Worm (Caenorhabditis elegans) whole organism, L4 larva: ENCODE results near the gene R04A9.1.

Source experiments
- F44E2.7 ChIP-seq: fragments of 200-800 bp; sonication (Bioruptor generic); IDR thresholded peaks from 2 replicates; pipeline ENCODE4 v2.1.2; 2022; ENCODE audit warnings: missing genetic modification characterization, missing compliant biosample characterization
- F49E8.2 ChIP-seq: sonication (generic microtip); optimal IDR thresholded peaks from 2 replicates; lab custom pipeline; 2016; ENCODE audit warnings: missing compliant biosample characterization, mild to moderate bottlenecking, missing genetic modification characterization, borderline replicate concordance
- T20F7.1 ChIP-seq: fragments of 200-800 bp; sonication (Bioruptor generic); optimal IDR thresholded peaks from 2 replicates; lab custom pipeline; 2018; ENCODE audit warnings: mild to moderate bottlenecking, missing genetic modification characterization, missing compliant biosample characterization
- Y105C5A.15 ChIP-seq: fragments of 200-800 bp; sonication (Bioruptor generic); IDR thresholded peaks from 2 replicates; pipeline ENCODE4 v1.3.6; 2022; ENCODE audit warnings: missing genetic modification characterization, missing compliant biosample characterization
- Y5F2A.4 ChIP-seq: fragments of 200-800 bp; sonication (Bioruptor generic); optimal IDR thresholded peaks from 2 replicates; lab custom pipeline; 2018; ENCODE audit warnings: mild to moderate bottlenecking, missing genetic modification characterization, missing compliant biosample characterization
- aha-1 ChIP-seq: fragments of 150-350 bp; peaks from one replicate; lab custom pipeline; 2014; ENCODE audit warnings: missing biosample characterization, missing genetic modification characterization
- arid-1 ChIP-seq: fragments of 200-800 bp; sonication (Bioruptor generic); conservative IDR thresholded peaks from 2 replicates; pipeline ENCODE4 v1.3.6; 2022; ENCODE audit warnings: missing genetic modification reagents, missing genetic modification characterization, missing compliant biosample characterization
- attf-4 ChIP-seq: sonication (generic microtip); optimal IDR thresholded peaks from 3 replicates; lab custom pipeline; 2017; ENCODE audit warnings: missing biosample characterization, missing genetic modification characterization
- ceh-20 ChIP-seq: fragments of 200-800 bp; sonication (Bioruptor generic); IDR thresholded peaks from 2 replicates; pipeline ENCODE4 v1.3.6; 2022; ENCODE audit warnings: missing genetic modification reagents, missing genetic modification characterization, missing compliant biosample characterization
- ceh-28 ChIP-seq: fragments of 150-350 bp; optimal IDR thresholded peaks from 2 replicates; lab custom pipeline; 2014; ENCODE audit warnings: missing biosample characterization, missing genetic modification reagents, missing genetic modification characterization
- ceh-44 ChIP-seq: fragments of 200-800 bp; sonication (Bioruptor generic); IDR thresholded peaks from 2 replicates; pipeline ENCODE4 v1.3.6; 2022; ENCODE audit warnings: missing genetic modification reagents, missing genetic modification characterization, missing compliant biosample characterization
- ceh-82 ChIP-seq: sonication (generic microtip); optimal IDR thresholded peaks from 2 replicates; lab custom pipeline; 2017; ENCODE audit warnings: missing biosample characterization, missing genetic modification characterization
- daf-16 ChIP-seq, 3 experiments: sonication (generic microtip); optimal IDR thresholded peaks; 2 replicates each; lab custom pipeline; 2016 to 2017; ENCODE audit warnings: missing genetic modification characterization in 3 of 3, missing genetic modification reagents in 3 of 3, mild to moderate bottlenecking in 2 of 3, missing compliant biosample characterization in 2 of 3, missing biosample characterization in 1 of 3, moderate library complexity in 1 of 3
- dmd-6 ChIP-seq: fragments of 200-800 bp; sonication (Bioruptor generic); IDR thresholded peaks from 2 replicates; pipeline ENCODE4 v1.3.6; 2022; ENCODE audit warnings: missing genetic modification reagents, missing genetic modification characterization, missing compliant biosample characterization
- dmd-8 ChIP-seq: fragments of 200-800 bp; sonication (Bioruptor generic); IDR thresholded peaks from 2 replicates; pipeline ENCODE4 v1.3.6; 2022; ENCODE audit warnings: missing genetic modification characterization, missing compliant biosample characterization
- egl-27 ChIP-seq: sonication (generic microtip); optimal IDR thresholded peaks from 3 replicates; lab custom pipeline; 2017; ENCODE audit warnings: missing biosample characterization, missing genetic modification reagents, missing genetic modification characterization
- gei-8 ChIP-seq: fragments of 200-800 bp; sonication (Bioruptor generic); optimal IDR thresholded peaks from 2 replicates; lab custom pipeline; 2018; ENCODE audit warnings: mild to moderate bottlenecking, missing genetic modification characterization, missing compliant biosample characterization
- hlh-11 ChIP-seq: fragments of 200-800 bp; sonication (Bioruptor generic); optimal IDR thresholded peaks from 2 replicates; lab custom pipeline; 2018; ENCODE audit warnings: mild to moderate bottlenecking, missing genetic modification characterization, missing compliant biosample characterization
- hlh-30 ChIP-seq: sonication (generic microtip); optimal IDR thresholded peaks from 2 replicates; lab custom pipeline; 2017; ENCODE audit warnings: antibody characterized with exemption, mild to moderate bottlenecking, missing genetic modification characterization, missing compliant biosample characterization; ENCODE audit not compliant: insufficient read depth
- lim-7 ChIP-seq: fragments of 200-800 bp; sonication (Bioruptor generic); IDR thresholded peaks from 2 replicates; pipeline ENCODE4 v1.3.6; 2022; ENCODE audit warnings: missing genetic modification characterization, missing compliant biosample characterization
- lin-1 ChIP-seq: fragments of 200-800 bp; sonication (Bioruptor generic); IDR thresholded peaks from 2 replicates; pipeline ENCODE4 v1.3.6; 2022; ENCODE audit warnings: missing genetic modification reagents, missing genetic modification characterization, missing compliant biosample characterization
- lin-29 ChIP-seq: fragments of 200-800 bp; sonication (Bioruptor generic); IDR thresholded peaks from 2 replicates; pipeline ENCODE4 v1.3.6; 2022; ENCODE audit warnings: missing genetic modification reagents, missing genetic modification characterization, missing compliant biosample characterization
- lir-3 ChIP-seq: sonication (generic microtip); optimal IDR thresholded peaks from 2 replicates; lab custom pipeline; 2016; ENCODE audit warnings: mild to moderate bottlenecking, missing genetic modification characterization, missing compliant biosample characterization
- madf-9 ChIP-seq: fragments of 200-800 bp; sonication (Bioruptor generic); conservative IDR thresholded peaks from 2 replicates; pipeline ENCODE4 v1.3.6; 2022; ENCODE audit warnings: missing genetic modification reagents, missing genetic modification characterization, missing compliant biosample characterization
- mxl-2 ChIP-seq: fragments of 200-800 bp; sonication (Bioruptor generic); conservative IDR thresholded peaks from 2 replicates; pipeline ENCODE4 v1.3.6; 2022; ENCODE audit warnings: missing genetic modification reagents, missing genetic modification characterization, missing compliant biosample characterization
- mxl-3 ChIP-seq: fragments of 200-800 bp; sonication (Bioruptor generic); optimal IDR thresholded peaks from 2 replicates; lab custom pipeline; 2018; ENCODE audit warnings: mild to moderate bottlenecking, missing genetic modification characterization, missing compliant biosample characterization
- nhr-111 ChIP-seq: fragments of 200-800 bp; sonication (Bioruptor generic); optimal IDR thresholded peaks from 2 replicates; lab custom pipeline; 2018; ENCODE audit warnings: mild to moderate bottlenecking, missing genetic modification characterization, missing compliant biosample characterization
- nhr-28 ChIP-seq: fragments of 150-350 bp; optimal IDR thresholded peaks from 2 replicates; lab custom pipeline; 2014; ENCODE audit warnings: missing biosample characterization, missing genetic modification characterization
- nhr-42 ChIP-seq: fragments of 200-800 bp; sonication (Bioruptor generic); IDR thresholded peaks from 2 replicates; pipeline ENCODE4 v1.3.6; 2022; ENCODE audit warnings: missing genetic modification characterization, missing compliant biosample characterization
- nhr-48 ChIP-seq: sonication (generic microtip); optimal IDR thresholded peaks from 2 replicates; lab custom pipeline; 2016; ENCODE audit warnings: mild to moderate bottlenecking, missing genetic modification characterization, missing compliant biosample characterization
- nhr-76 ChIP-seq: fragments of 150-350 bp; optimal IDR thresholded peaks from 2 replicates; lab custom pipeline; 2014; ENCODE audit warnings: missing biosample characterization, missing genetic modification characterization
- nhr-77 ChIP-seq: fragments of 150-350 bp; optimal IDR thresholded peaks from 2 replicates; lab custom pipeline; 2014; ENCODE audit warnings: missing biosample characterization, missing genetic modification characterization
- php-3 ChIP-seq: fragments of 200-800 bp; sonication (Bioruptor generic); IDR thresholded peaks from 2 replicates; pipeline ENCODE4 v1.3.6; 2022; ENCODE audit warnings: missing genetic modification reagents, missing genetic modification characterization, missing compliant biosample characterization
- pqm-1 ChIP-seq: sonication (generic microtip); optimal IDR thresholded peaks from 2 replicates; lab custom pipeline; 2017; ENCODE audit warnings: missing biosample characterization, missing genetic modification characterization
- saeg-2 ChIP-seq: fragments of 200-800 bp; sonication (Bioruptor generic); IDR thresholded peaks from 2 replicates; pipeline ENCODE4 v1.3.6; 2022; ENCODE audit warnings: missing genetic modification reagents, missing genetic modification characterization, missing compliant biosample characterization
- skn-1 ChIP-seq: fragments of 150-350 bp; optimal IDR thresholded peaks from 2 replicates; lab custom pipeline; 2014; ENCODE audit warnings: missing biosample characterization, missing genetic modification characterization
- snpc-1.2 ChIP-seq: fragments of 200-800 bp; sonication (Bioruptor generic); IDR thresholded peaks from 2 replicates; pipeline ENCODE4 v1.3.6; 2022; ENCODE audit warnings: missing genetic modification reagents, missing genetic modification characterization, missing compliant biosample characterization
- spr-3 ChIP-seq: fragments of 200-800 bp; sonication (Bioruptor generic); optimal IDR thresholded peaks from 2 replicates; lab custom pipeline; 2018; ENCODE audit warnings: mild to moderate bottlenecking, missing genetic modification characterization, missing compliant biosample characterization
- tag-97 ChIP-seq: fragments of 200-800 bp; sonication (Bioruptor generic); IDR thresholded peaks from 2 replicates; pipeline ENCODE4 v1.3.6; 2022; ENCODE audit warnings: missing genetic modification characterization, missing compliant biosample characterization
- tra-1 ChIP-seq: fragments of 200-800 bp; sonication (Bioruptor generic); IDR thresholded peaks from 2 replicates; pipeline ENCODE4 v1.3.6; 2022; ENCODE audit warnings: missing genetic modification reagents, missing genetic modification characterization, missing compliant biosample characterization
- unc-62 ChIP-seq, 3 experiments: fragments of 150-350 bp in 1 of 3; sonication (generic microtip); optimal IDR thresholded peaks in 2 of 3; peaks in 1 of 3; 1 replicate in 1 of 3; 2 replicates in 2 of 3; lab custom pipeline; 2014 to 2017; ENCODE audit warnings: missing biosample characterization in 3 of 3, missing genetic modification characterization in 3 of 3, missing genetic modification reagents in 3 of 3, missing genotype in 1 of 3
- vab-7 ChIP-seq: fragments of 200-800 bp; sonication (Bioruptor generic); IDR thresholded peaks from 2 replicates; pipeline ENCODE4 v1.3.6; 2022; ENCODE audit warnings: missing genetic modification reagents, missing genetic modification characterization, missing compliant biosample characterization
- zag-1 ChIP-seq: fragments of 150-350 bp; optimal IDR thresholded peaks from 2 replicates; lab custom pipeline; 2014; ENCODE audit warnings: missing biosample characterization, missing genetic modification characterization

R04A9.1 gene

DNA sequence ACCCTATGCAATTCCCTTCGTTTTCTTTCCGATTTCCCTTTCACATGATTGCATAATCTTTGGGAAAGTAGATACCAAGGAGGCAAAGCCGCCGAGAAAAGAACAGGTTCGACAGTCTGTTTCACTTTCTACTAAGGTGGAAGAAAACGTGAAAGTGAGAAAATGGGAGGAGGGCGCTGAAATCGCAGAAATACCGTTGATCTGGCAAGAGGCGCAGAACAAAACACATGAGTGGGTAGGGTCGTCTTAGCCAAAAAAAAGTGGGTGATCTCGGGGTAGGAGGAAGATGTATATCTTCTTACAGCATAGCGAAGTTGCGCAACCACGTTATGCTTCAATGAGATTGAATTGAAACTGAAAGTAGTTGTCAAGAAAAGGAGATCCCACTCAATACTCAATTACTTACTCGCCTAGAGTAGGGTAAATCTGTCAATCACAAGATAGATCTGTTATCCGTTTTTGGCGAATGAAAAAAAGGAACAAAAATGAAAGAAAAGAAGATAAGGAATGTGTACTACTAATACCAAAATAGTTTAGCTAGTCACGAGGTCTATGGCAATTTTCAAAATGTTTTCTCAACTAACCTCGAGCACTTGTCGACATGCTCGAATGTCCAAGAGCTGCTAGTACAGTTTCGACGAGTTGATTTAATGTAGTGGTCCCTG lies 28.5 kb downstream of the R04A9.1 start (continued):
- peak; percentile 14 for TF ChIP-seq hlh-30 (tag; lab: Kevin White, UChicago)
- no peak for TF ChIP-seq lin-1 (GFP tag; lab: Robert Waterston, UW)
- no peak for TF ChIP-seq zag-1 (tag; lab: Kevin White, UChicago)
- TF ChIP-seq nhr-42 (GFP tag; lab: Robert Waterston, UW) = no peak
- no peak for TF ChIP-seq mxl-2 (GFP tag; lab: Robert Waterston, UW)
- TF ChIP-seq T20F7.1 = no peak
- peak; percentile 92 for TF ChIP-seq aha-1 (tag; lab: Kevin White, UChicago)
- no peak for TF ChIP-seq skn-1 (tag; lab: Kevin White, UChicago)
- TF ChIP-seq gei-8 (GFP tag; lab: Kevin White, UChicago) = no peak
- TF ChIP-seq lin-29 (GFP tag; lab: Robert Waterston, UW) = 0 out of 2 replicates have a peak, but pooled peaks have one; percentile 39
- no peak for TF ChIP-seq ceh-20 (GFP tag; lab: Robert Waterston, UW)
- peak; percentile 58 for TF ChIP-seq mxl-3 (GFP tag; lab: Kevin White, UChicago)
- TF ChIP-seq ceh-44 = no peak
- no peak for TF ChIP-seq tra-1 (GFP tag; lab: Robert Waterston, UW)
- TF ChIP-seq php-3 (GFP tag; lab: Robert Waterston, UW) = no peak
- TF ChIP-seq lir-3 (tag; lab: Kevin White, UChicago) = no peak

DNA sequence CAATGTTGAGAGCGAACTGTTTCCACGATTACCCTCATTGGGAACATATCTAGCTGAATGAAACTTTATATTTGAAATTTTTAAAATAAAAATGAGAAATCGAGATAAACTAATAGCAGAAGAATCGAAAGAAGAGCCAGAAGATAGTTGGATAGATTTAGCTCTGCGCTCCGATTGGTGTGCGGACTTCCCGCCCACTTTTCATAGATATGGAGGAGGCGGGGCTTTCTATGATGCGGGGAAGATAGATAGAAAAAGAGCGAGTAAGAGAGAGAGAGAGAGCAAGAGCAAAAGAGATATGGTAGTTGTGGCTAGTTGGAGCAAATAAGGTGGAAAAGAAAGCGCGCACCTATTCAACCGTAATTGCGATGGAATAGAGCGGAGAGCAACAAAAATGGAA lies 29.1 kb downstream of the R04A9.1 start, which contains the start of gene dve-1:
TSS of gene dve-1 (minus strand) at position 66 of the 400 bp plus-strand sequence.
- no peak for TF ChIP-seq egl-27 (tag; lab: Kevin White, UChicago)
- no peak for TF ChIP-seq snpc-1.2 (GFP tag; lab: Robert Waterston, UW)
- TF ChIP-seq Y105C5A.15 (GFP tag; lab: Robert Waterston, UW) = no peak
- no peak for TF ChIP-seq F44E2.7
- peak in 1 of 2 experiments; percentile 8 for TF ChIP-seq unc-62 (GFP tag; optimal IDR thresholded peaks at IDR 0.05 in 1 of 2; lab: Kevin White, UChicago)
- TF ChIP-seq unc-62 (tag; optimal IDR thresholded peaks at IDR 0.05; lab: Kevin White, UChicago) = no peak
- no peak for TF ChIP-seq vab-7
- no peak for TF ChIP-seq ceh-82 (tag; lab: Kevin White, UChicago)
- TF ChIP-seq daf-16 (GFP tag; optimal IDR thresholded peaks at IDR 0.05; lab: Kevin White, UChicago) = no peak
- TF ChIP-seq daf-16 (tag; optimal IDR thresholded peaks at IDR 0.05; lab: Kevin White, UChicago) = no peak
- TF ChIP-seq saeg-2 (GFP tag; lab: Robert Waterston, UW) = no peak

DNA sequence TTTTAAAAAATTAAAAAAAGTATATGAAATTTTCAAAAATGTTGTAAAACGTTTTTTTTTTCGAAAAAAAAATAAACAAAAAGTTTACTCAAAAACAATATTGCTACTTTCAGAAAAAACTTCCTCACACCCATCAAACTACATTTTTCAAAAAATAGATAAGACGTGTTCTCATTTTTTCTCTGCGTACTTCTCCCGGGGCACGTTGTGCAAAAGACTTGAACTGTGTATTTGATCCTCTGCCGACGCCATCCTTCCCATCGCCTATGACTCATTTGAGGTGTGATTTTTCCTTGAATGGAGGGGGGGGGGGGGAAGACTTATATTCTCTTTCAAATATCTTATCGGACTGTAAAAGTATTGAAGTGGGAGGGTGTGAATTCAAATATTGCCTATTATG lies 33.7 kb downstream of the R04A9.1 start:
- peak; percentile 2 for TF ChIP-seq pqm-1 (tag; lab: Kevin White, UChicago)
- TF ChIP-seq lir-3 (tag; lab: Kevin White, UChicago) = no peak
- TF ChIP-seq T20F7.1 = no peak
- TF ChIP-seq unc-62 (GFP tag; optimal IDR thresholded peaks at IDR 0.05 in 1 of 2; lab: Kevin White, UChicago) = peak in 1 of 2 experiments; percentile 14
- no peak for TF ChIP-seq unc-62 (tag; optimal IDR thresholded peaks at IDR 0.05; lab: Kevin White, UChicago)
- TF ChIP-seq dmd-8 (GFP tag; lab: Robert Waterston, UW) = no peak
- no peak for TF ChIP-seq daf-16 (GFP tag; optimal IDR thresholded peaks at IDR 0.05; lab: Kevin White, UChicago)
- peak; percentile 46 for TF ChIP-seq daf-16 (tag; optimal IDR thresholded peaks at IDR 0.05; lab: Kevin White, UChicago)
- TF ChIP-seq dmd-6 (GFP tag; lab: Robert Waterston, UW) = peak; percentile 24; the same call in 1 of the 2 replicates
- TF ChIP-seq hlh-11 (tag; lab: Kevin White, UChicago) = peak; percentile 22
- peak; percentile 12 for TF ChIP-seq nhr-28

- no peak for TF ChIP-seq Y5F2A.4
- no peak for TF ChIP-seq ceh-28
- TF ChIP-seq nhr-76 (tag; lab: Kevin White, UChicago) = no peak
- no peak for TF ChIP-seq nhr-77 (tag; lab: Kevin White, UChicago)
- TF ChIP-seq daf-16 (GFP tag; optimal IDR thresholded peaks at IDR 0.05; lab: Kevin White, UChicago) = no peak
- TF ChIP-seq daf-16 (tag; optimal IDR thresholded peaks at IDR 0.05; lab: Kevin White, UChicago) = peak; percentile 91
- peak; percentile 51 for TF ChIP-seq hlh-11 (tag; lab: Kevin White, UChicago)
- TF ChIP-seq lir-3 (tag; lab: Kevin White, UChicago) = no peak
- TF ChIP-seq lim-7 (GFP tag; lab: Robert Waterston, UW) = no peak
- peak; percentile 54 for TF ChIP-seq aha-1 (tag; lab: Kevin White, UChicago)
- peak; percentile 29; the same call in 1 of the 2 replicates for TF ChIP-seq dmd-6 (GFP tag; lab: Robert Waterston, UW)
- no peak for TF ChIP-seq tag-97
- TF ChIP-seq spr-3 (GFP tag; lab: Kevin White, UChicago) = no peak
- peak; percentile 3 for TF ChIP-seq nhr-48 (tag; lab: Kevin White, UChicago)
- TF ChIP-seq F49E8.2 (tag; lab: Kevin White, UChicago) = no peak
- TF ChIP-seq madf-9 (GFP tag; lab: Robert Waterston, UW) = no peak
- TF ChIP-seq nhr-111 (GFP tag; lab: Kevin White, UChicago) = no peak
- TF ChIP-seq arid-1 = no peak
- TF ChIP-seq attf-4 (tag; lab: Kevin White, UChicago) = no peak
- no peak for TF ChIP-seq lin-1 (GFP tag; lab: Robert Waterston, UW)
Observed at ce11 chrX:439031-439430, 34.3 kb downstream of the R04A9.1 start.
